Worm (Caenorhabditis elegans) whole organism, late embryonic: Measurements from ENCODE around the gene Y62H9A.7.

Experiments used
- C38D4.7 ChIP-seq: fragments of 200-800 bp; sonication (Bioruptor generic); optimal IDR thresholded peaks from 2 replicates; lab custom pipeline; 2018; ENCODE audit warnings: mild to moderate bottlenecking, missing genetic modification characterization, moderate library complexity, missing compliant biosample characterization
- dve-1 ChIP-seq: sonication (generic microtip); optimal IDR thresholded peaks from 2 replicates; lab custom pipeline; 2017; ENCODE audit warnings: antibody characterized with exemption, mild to moderate bottlenecking, missing genetic modification characterization, missing compliant biosample characterization
- fkh-10 ChIP-seq: fragments of 150-350 bp; optimal IDR thresholded peaks from 2 replicates; lab custom pipeline; 2014; ENCODE audit warnings: missing biosample characterization, missing genetic modification reagents, missing genetic modification characterization
- pqm-1 ChIP-seq: sonication (generic microtip); optimal IDR thresholded peaks from 2 replicates; lab custom pipeline; 2016; ENCODE audit warnings: missing genetic modification characterization, missing compliant biosample characterization

- TF ChIP-seq pqm-1 (tag; lab: Kevin White, UChicago) (no peak), dve-1 (no peak), fkh-10 (no peak), C38D4.7 (GFP tag; lab: Kevin White, UChicago) (no peak)
Observed at ce11 chrX:11925243-11925642, 39.8 kb upstream of the Y62H9A.7 start.
